Fruit fly (Drosophila melanogaster) whole organism, embryonic: ENCODE measurements around the gene CG12171.

Experiments
- CG10274 ChIP-seq: fragments of 200-800 bp; sonication (Bioruptor generic); optimal IDR thresholded peaks from 3 replicates; lab custom pipeline; 2017; ENCODE audit warnings: missing biosample characterization, mild to moderate bottlenecking, missing genetic modification characterization
- CG12104 ChIP-seq: fragments of 200-800 bp; sonication (Bioruptor generic); optimal IDR thresholded peaks from 3 replicates; lab custom pipeline; 2016; ENCODE audit warnings: missing biosample characterization, missing genetic modification characterization
- CG12236 ChIP-seq: fragments of 200-800 bp; sonication (Bioruptor generic); optimal IDR thresholded peaks from 2 replicates; lab custom pipeline; 2016; ENCODE audit warnings: missing biosample characterization, missing genetic modification characterization
- CG14014 ChIP-seq: fragments of 200-800 bp; sonication (Bioruptor generic); IDR thresholded peaks from 2 replicates; pipeline ENCODE4 v1.3.6; 2022; ENCODE audit warnings: missing biosample characterization, missing genetic modification characterization
- CG14667 ChIP-seq: fragments of 200-800 bp; sonication (Bioruptor generic); IDR thresholded peaks from 2 replicates; pipeline ENCODE4 v1.3.6; 2022; ENCODE audit warnings: missing biosample characterization, missing genetic modification characterization
- CG15696 ChIP-seq: fragments of 200-800 bp; sonication (Bioruptor generic); optimal IDR thresholded peaks from 2 replicates; lab custom pipeline; 2019; ENCODE audit warnings: missing biosample characterization, mild to moderate bottlenecking, missing genetic modification characterization, moderate library complexity
- CG16863 ChIP-seq: fragments of 200-800 bp; sonication (Bioruptor generic); optimal IDR thresholded peaks from 3 replicates; lab custom pipeline; 2016; ENCODE audit warnings: missing biosample characterization, missing genetic modification characterization
- CG2202 ChIP-seq: fragments of 200-800 bp; sonication (Bioruptor generic); optimal IDR thresholded peaks from 2 replicates; lab custom pipeline; 2018; ENCODE audit warnings: missing biosample characterization, mild to moderate bottlenecking, missing genetic modification characterization
- CG2678 ChIP-seq: fragments of 200-800 bp; sonication (Bioruptor generic); optimal IDR thresholded peaks from 3 replicates; lab custom pipeline; 2019; ENCODE audit warnings: missing biosample characterization, mild to moderate bottlenecking, missing genetic modification characterization, moderate library complexity
- CG2875 ChIP-seq: fragments of 200-800 bp; sonication (Bioruptor generic); optimal IDR thresholded peaks from 2 replicates; lab custom pipeline; 2017; ENCODE audit warnings: missing biosample characterization, mild to moderate bottlenecking, missing genetic modification characterization, missing genetic modification reagents
- CG4617 ChIP-seq: fragments of 200-800 bp; sonication (Bioruptor generic); optimal IDR thresholded peaks from 3 replicates; lab custom pipeline; 2016; ENCODE audit warnings: missing biosample characterization, missing genetic modification characterization, borderline replicate concordance
- CG4730 ChIP-seq: fragments of 200-800 bp; sonication (Bioruptor generic); IDR thresholded peaks from 2 replicates; pipeline ENCODE4 v1.3.6; 2022; ENCODE audit warnings: missing biosample characterization, missing genetic modification characterization
- CG4820 ChIP-seq: fragments of 200-800 bp; sonication (Bioruptor generic); optimal IDR thresholded peaks from 3 replicates; lab custom pipeline; 2016; ENCODE audit warnings: missing biosample characterization, missing genetic modification characterization
- CG6683 ChIP-seq: fragments of 200-800 bp; sonication (Bioruptor generic); optimal IDR thresholded peaks from 2 replicates; lab custom pipeline; 2017; ENCODE audit warnings: missing biosample characterization, mild to moderate bottlenecking, missing genetic modification characterization, missing genetic modification reagents
- CG6689 ChIP-seq: fragments of 200-800 bp; sonication (Bioruptor generic); IDR thresholded peaks from 2 replicates; pipeline ENCODE4 v1.3.6; 2022; ENCODE audit warnings: missing biosample characterization, missing genetic modification characterization
- CG7372 ChIP-seq: fragments of 200-800 bp; sonication (Bioruptor generic); IDR thresholded peaks from 2 replicates; pipeline ENCODE4 v1.3.6; 2022; ENCODE audit warnings: missing biosample characterization, missing genetic modification characterization
- CG7963 ChIP-seq: fragments of 200-800 bp; sonication (Bioruptor generic); IDR thresholded peaks from 3 replicates; pipeline ENCODE4 v1.3.6; 2022; ENCODE audit warnings: missing biosample characterization, missing genetic modification characterization; ENCODE audit not compliant: partially characterized antibody
- CG7987 ChIP-seq: fragments of 200-800 bp; sonication (Bioruptor generic); optimal IDR thresholded peaks from 2 replicates; lab custom pipeline; 2018; ENCODE audit warnings: missing biosample characterization, mild to moderate bottlenecking, missing genetic modification characterization, moderate library complexity
- CG8290 ChIP-seq, 3 experiments: fragments of 200-800 bp; sonication (Bioruptor generic); optimal IDR thresholded peaks; 2 replicates each; lab custom pipeline; 2016 to 2019; ENCODE audit warnings: missing biosample characterization in 3 of 3, missing genetic modification characterization in 3 of 3, mild to moderate bottlenecking in 2 of 3, moderate library complexity in 1 of 3
- CG9727 ChIP-seq: fragments of 200-800 bp; sonication (Bioruptor generic); optimal IDR thresholded peaks from 3 replicates; lab custom pipeline; 2017; ENCODE audit warnings: missing biosample characterization, mild to moderate bottlenecking, missing genetic modification characterization
- Dref ChIP-seq: fragments of 200-800 bp; sonication (Bioruptor generic); IDR thresholded peaks from 2 replicates; pipeline ENCODE4 v1.3.6; 2022; ENCODE audit warnings: missing biosample characterization, missing genetic modification characterization
- Elba2 ChIP-seq: fragments of 200-800 bp; sonication (Bioruptor generic); optimal IDR thresholded peaks from 3 replicates; lab custom pipeline; 2016; ENCODE audit warnings: missing biosample characterization, missing genetic modification characterization
- HLH54F ChIP-seq: fragments of 200-800 bp; sonication (Bioruptor generic); optimal IDR thresholded peaks from 3 replicates; lab custom pipeline; 2016; ENCODE audit warnings: missing biosample characterization, missing genetic modification characterization
- HLHmδ ChIP-seq: fragments of 200-800 bp; sonication (Bioruptor generic); optimal IDR thresholded peaks from 2 replicates; lab custom pipeline; 2018; ENCODE audit warnings: missing biosample characterization, mild to moderate bottlenecking, missing genetic modification characterization, moderate library complexity
- Hand ChIP-seq: fragments of 200-800 bp; sonication (Bioruptor generic); optimal IDR thresholded peaks from 2 replicates; lab custom pipeline; 2017; ENCODE audit warnings: mild to moderate bottlenecking, missing biosample characterization, missing genetic modification reagents, missing genetic modification characterization
- Kr ChIP-seq: fragments of 200-800 bp; sonication (Bioruptor generic); optimal IDR thresholded peaks from 2 replicates; lab custom pipeline; 2017; ENCODE audit warnings: missing biosample characterization, mild to moderate bottlenecking, missing genetic modification characterization
- Ptx1 ChIP-seq: fragments of 200-800 bp; sonication (Bioruptor generic); IDR thresholded peaks from 2 replicates; pipeline ENCODE4 v1.3.6; 2022; ENCODE audit warnings: missing biosample characterization, missing genetic modification characterization
- Side ChIP-seq: fragments of 200-800 bp; sonication (Bioruptor generic); optimal IDR thresholded peaks from 2 replicates; lab custom pipeline; 2016; ENCODE audit warnings: missing biosample characterization, missing genetic modification characterization
- Tbp ChIP-seq: fragments of >200 bp; optimal IDR thresholded peaks from 2 replicates; lab custom pipeline; 2018; ENCODE audit warnings: missing biosample characterization, missing genetic modification characterization
- ab ChIP-seq: fragments of 200-800 bp; sonication (Bioruptor generic); optimal IDR thresholded peaks from 2 replicates; lab custom pipeline; 2016; ENCODE audit warnings: missing biosample characterization, missing genetic modification characterization
- al ChIP-seq: fragments of 200-800 bp; sonication (Bioruptor generic); IDR thresholded peaks from 2 replicates; pipeline ENCODE4 v1.3.6; 2022; ENCODE audit warnings: missing biosample characterization, missing genetic modification characterization
- crp ChIP-seq, 2 experiments: fragments of 200-800 bp; sonication (Bioruptor generic); optimal IDR thresholded peaks; 2 replicates in 1 of 2; 3 replicates in 1 of 2; lab custom pipeline; 2017; ENCODE audit warnings: missing biosample characterization in 2 of 2, missing genetic modification characterization in 2 of 2, mild to moderate bottlenecking in 1 of 2, moderate library complexity in 1 of 2
- cwo ChIP-seq: fragments of 200-800 bp; sonication (Bioruptor generic); optimal IDR thresholded peaks from 3 replicates; lab custom pipeline; 2017; ENCODE audit warnings: missing biosample characterization, missing genetic modification characterization, mild to moderate bottlenecking, moderate library complexity, missing genetic modification reagents
- grau ChIP-seq: fragments of 200-800 bp; optimal IDR thresholded peaks from 3 replicates; lab custom pipeline; 2019; ENCODE audit warnings: missing biosample characterization, mild to moderate bottlenecking, missing genetic modification characterization, moderate library complexity
- gsb ChIP-seq: fragments of 200-800 bp; sonication (Bioruptor generic); IDR thresholded peaks from 2 replicates; pipeline ENCODE4 v1.3.6; 2022; ENCODE audit warnings: missing biosample characterization, missing genetic modification characterization
- h ChIP-seq: fragments of >200 bp; optimal IDR thresholded peaks from 2 replicates; lab custom pipeline; 2017
- klu ChIP-seq: fragments of 200-800 bp; sonication (Bioruptor generic); IDR thresholded peaks from 2 replicates; pipeline ENCODE4 v1.3.6; 2022; ENCODE audit warnings: missing biosample characterization, missing genetic modification characterization
- lab ChIP-seq: fragments of 200-800 bp; sonication (Bioruptor generic); optimal IDR thresholded peaks from 3 replicates; lab custom pipeline; 2017; ENCODE audit warnings: missing biosample characterization, missing genetic modification characterization, mild to moderate bottlenecking, moderate library complexity, missing genetic modification reagents
- mam ChIP-seq: fragments of 200-800 bp; sonication (Bioruptor generic); optimal IDR thresholded peaks from 3 replicates; lab custom pipeline; 2016; ENCODE audit warnings: missing biosample characterization, missing genetic modification characterization
- nerfin-2 ChIP-seq: fragments of 200-800 bp; sonication (Bioruptor generic); IDR thresholded peaks from 2 replicates; pipeline ENCODE4 v1.3.6; 2022; ENCODE audit warnings: missing biosample characterization, missing genetic modification characterization; ENCODE audit not compliant: partially characterized antibody
- pb ChIP-seq: fragments of 200-800 bp; sonication (Bioruptor generic); optimal IDR thresholded peaks from 3 replicates; lab custom pipeline; 2016; ENCODE audit warnings: missing biosample characterization, missing genetic modification characterization
- pnt ChIP-seq: fragments of 200-800 bp; sonication (Bioruptor generic); optimal IDR thresholded peaks from 3 replicates; lab custom pipeline; 2016; ENCODE audit warnings: missing biosample characterization, missing genetic modification characterization
- scrt ChIP-seq: fragments of 200-800 bp; sonication (Bioruptor generic); optimal IDR thresholded peaks from 2 replicates; lab custom pipeline; 2018; ENCODE audit warnings: missing biosample characterization, mild to moderate bottlenecking, missing genetic modification characterization, moderate library complexity
- sens-2 ChIP-seq: fragments of 200-800 bp; sonication (Bioruptor generic); IDR thresholded peaks from 2 replicates; pipeline ENCODE4 v1.3.6; 2022; ENCODE audit warnings: missing biosample characterization, missing genetic modification characterization
- sisA ChIP-seq: fragments of 200-800 bp; sonication (Bioruptor generic); IDR thresholded peaks from 2 replicates; pipeline ENCODE4 v1.3.6; 2022; ENCODE audit warnings: missing biosample characterization, missing genetic modification characterization
- tap ChIP-seq: fragments of 200-800 bp; optimal IDR thresholded peaks from 3 replicates; lab custom pipeline; 2019; ENCODE audit warnings: missing biosample characterization, mild to moderate bottlenecking, missing genetic modification characterization, moderate library complexity
- tna ChIP-seq: fragments of 200-800 bp; sonication (Bioruptor generic); IDR thresholded peaks from 2 replicates; pipeline ENCODE4 v1.3.6; 2022; ENCODE audit warnings: missing biosample characterization, missing genetic modification characterization; ENCODE audit not compliant: partially characterized antibody
- unc-4 ChIP-seq: fragments of 200-800 bp; sonication (Bioruptor generic); IDR thresholded peaks from 2 replicates; pipeline ENCODE4 v1.3.6; 2022; ENCODE audit warnings: missing biosample characterization, missing genetic modification characterization; ENCODE audit not compliant: partially characterized antibody
- vnd ChIP-seq: fragments of 200-800 bp; sonication (Bioruptor generic); IDR thresholded peaks from 3 replicates; pipeline ENCODE4 v1.3.6; 2022; ENCODE audit warnings: missing biosample characterization, missing genetic modification characterization; ENCODE audit not compliant: partially characterized antibody
- zen ChIP-seq: fragments of 200-800 bp; sonication (Bioruptor generic); optimal IDR thresholded peaks from 3 replicates; lab custom pipeline; 2018; ENCODE audit warnings: missing biosample characterization, mild to moderate bottlenecking, missing genetic modification characterization, moderate library complexity

Gene CG12171

dm6 chr3R:5591398-5591853 is 42.0 kb upstream of the CG12171 start, which contains the start of the genes noi and Vha26 (continued):
- no peak for TF ChIP-seq tna (GFP tag; lab: Robert Waterston, UW)
- no peak for TF ChIP-seq Tbp
- TF ChIP-seq h (lab: Kevin White, UChicago) = no peak
- TF ChIP-seq grau = peak; percentile 72
- TF ChIP-seq gsb (GFP tag; lab: Robert Waterston, UW) = no peak
- no peak for TF ChIP-seq scrt (GFP tag; lab: Kevin White, UChicago)
- TF ChIP-seq CG10274 (GFP tag; lab: Kevin White, UChicago) = no peak
- no peak for TF ChIP-seq CG2678
- TF ChIP-seq Dref (GFP tag; lab: Robert Waterston, UW) = peak; percentile 73
- 0 out of 3 replicates have a peak, but pooled peaks have one; percentile 45 for TF ChIP-seq vnd
- peak; percentile 54 for TF ChIP-seq CG8290 (GFP tag; optimal IDR thresholded peaks at IDR 0.05; lab: Kevin White, UChicago)
- TF ChIP-seq CG8290 (tag; optimal IDR thresholded peaks at IDR 0.05; lab: Kevin White, UChicago) = peak in 1 of 2 experiments; percentile 28
- no peak; the same call in 1 of the 2 replicates for TF ChIP-seq klu (GFP tag; lab: Robert Waterston, UW)
- no peak for TF ChIP-seq CG12236
- TF ChIP-seq tap = no peak
- peak; percentile 50 for TF ChIP-seq CG2202 (tag; lab: Kevin White, UChicago)
- peak; percentile 34; the same call in 1 of the 2 replicates for TF ChIP-seq CG6689
- no peak for TF ChIP-seq Kr (GFP tag; lab: Kevin White, UChicago)
- no peak for TF ChIP-seq CG12104
- TF ChIP-seq HLH54F (GFP tag; lab: Kevin White, UChicago) = peak; percentile 50
- TF ChIP-seq pnt (GFP tag; lab: Kevin White, UChicago) = no peak
- no peak for TF ChIP-seq Hand
- TF ChIP-seq CG7987 (GFP tag; lab: Kevin White, UChicago) = no peak
- TF ChIP-seq sisA (GFP tag; lab: Robert Waterston, UW) = peak; percentile 31; the same call in 1 of the 2 replicates
- TF ChIP-seq CG14014 (GFP tag; lab: Robert Waterston, UW) = no peak
- TF ChIP-seq CG2875 (GFP tag; lab: Kevin White, UChicago) = peak; percentile 12
- no peak for TF ChIP-seq ab (GFP tag; lab: Kevin White, UChicago)
- TF ChIP-seq Ptx1 (GFP tag; lab: Robert Waterston, UW) = no peak
- TF ChIP-seq pb = no peak
- peak; percentile 76 for TF ChIP-seq zen (tag; lab: Kevin White, UChicago)
- TF ChIP-seq mam = peak; percentile 65
- TF ChIP-seq Elba2 (GFP tag; lab: Kevin White, UChicago) = no peak
- TF ChIP-seq CG15696 (tag; lab: Kevin White, UChicago) = peak; percentile 56
- TF ChIP-seq CG7963 = peak; percentile 51; the same call in 1 of the 3 replicates
- TF ChIP-seq HLHmδ (GFP tag; lab: Kevin White, UChicago) = no peak
- TF ChIP-seq CG14667 (GFP tag; lab: Robert Waterston, UW) = no peak
- no peak for TF ChIP-seq CG6683 (GFP tag; lab: Kevin White, UChicago)
- peak; percentile 30; the same call in 1 of the 2 replicates for TF ChIP-seq nerfin-2
- TF ChIP-seq sens-2 (GFP tag; lab: Robert Waterston, UW) = no peak
- no peak for TF ChIP-seq CG16863 (GFP tag; lab: Kevin White, UChicago)
- TF ChIP-seq CG4820 (GFP tag; lab: Kevin White, UChicago) = no peak
- peak; percentile 60 for TF ChIP-seq CG9727
- TF ChIP-seq Side (GFP tag; lab: Kevin White, UChicago) = no peak
- no peak for TF ChIP-seq lab (GFP tag; lab: Kevin White, UChicago)
- TF ChIP-seq al = no peak
- TF ChIP-seq crp (GFP tag; optimal IDR thresholded peaks at IDR 0.05; lab: Kevin White, UChicago) = peak in 1 of 2 experiments; percentile 87
- no peak for TF ChIP-seq cwo (GFP tag; lab: Kevin White, UChicago)
- no peak for TF ChIP-seq CG4730 (GFP tag; lab: Robert Waterston, UW)
- peak; percentile 21; the same call in 1 of the 2 replicates for TF ChIP-seq CG7372 (GFP tag; lab: Robert Waterston, UW)
- peak; percentile 45; the same call in 1 of the 2 replicates for TF ChIP-seq unc-4 (GFP tag; lab: Robert Waterston, UW)
- TF ChIP-seq CG4617 (GFP tag; lab: Kevin White, UChicago) = peak; percentile 53
